Worm (Caenorhabditis elegans) whole organism, midembryonic: ENCODE measurements around the gene col-73.

Experiments
- flt-1 ChIP-seq: fragments of 200-800 bp; sonication (Bioruptor generic); IDR thresholded peaks from 2 replicates; pipeline ENCODE4 v1.3.6; 2022; ENCODE audit warnings: missing genetic modification characterization, missing compliant biosample characterization
- tab-1 ChIP-seq: fragments of 200-800 bp; sonication (Bioruptor generic); IDR thresholded peaks from 2 replicates; pipeline ENCODE4 v1.3.6; 2022; ENCODE audit warnings: missing genetic modification characterization, missing compliant biosample characterization
- ztf-23 ChIP-seq: fragments of 200-800 bp; sonication (Bioruptor generic); IDR thresholded peaks from 2 replicates; pipeline ENCODE4 v1.3.6; 2022; ENCODE audit warnings: missing genetic modification reagents, missing genetic modification characterization, missing compliant biosample characterization

- TF ChIP-seq ztf-23 (GFP tag; lab: Robert Waterston, UW) (no peak), tab-1 (GFP tag; lab: Robert Waterston, UW) (no peak), flt-1 (GFP tag; lab: Robert Waterston, UW) (no peak)
These were observed 17.4 kb downstream of the col-73 start for ce11 chrII:4855489-4855888.
